Worm (Caenorhabditis elegans) whole organism, L1 larva: ENCODE measurements around the gene acds-10.

Source experiments
- ceh-63 ChIP-seq: fragments of 200-800 bp; sonication (Bioruptor generic); optimal IDR thresholded peaks from 2 replicates; lab custom pipeline; 2018; ENCODE audit warnings: mild to moderate bottlenecking, missing genetic modification characterization, missing compliant biosample characterization
- efl-1 ChIP-seq, 4 experiments: fragments of 150-350 bp; optimal IDR thresholded peaks in 3 of 4; peaks in 1 of 4; 1 replicate in 1 of 4; 2 replicates in 3 of 4; lab custom pipeline; 2014; ENCODE audit warnings: missing biosample characterization in 2 of 4, missing genetic modification characterization in 2 of 4, missing genetic modification reagents in 2 of 4
- fkh-10 ChIP-seq: sonication (generic microtip); optimal IDR thresholded peaks from 2 replicates; lab custom pipeline; 2017; ENCODE audit warnings: missing biosample characterization, missing genetic modification reagents, missing genetic modification characterization
- fos-1 ChIP-seq: fragments of 150-350 bp; optimal IDR thresholded peaks from 2 replicates; lab custom pipeline; 2014; ENCODE audit warnings: missing biosample characterization, missing genetic modification characterization
- hlh-4 ChIP-seq: sonication (generic microtip); optimal IDR thresholded peaks from 2 replicates; lab custom pipeline; 2016; ENCODE audit warnings: mild to moderate bottlenecking, missing genetic modification characterization, missing compliant biosample characterization
- hpl-2 ChIP-seq: fragments of 150-350 bp; optimal IDR thresholded peaks from 2 replicates; lab custom pipeline; 2014; ENCODE audit warnings: missing biosample characterization, missing genetic modification reagents, missing genetic modification characterization
- lin-15B ChIP-seq: fragments of 150-350 bp; sonication (generic microtip); optimal IDR thresholded peaks from 3 replicates; lab custom pipeline; 2014; ENCODE audit warnings: missing biosample characterization, missing genetic modification characterization
- nhr-20 ChIP-seq: sonication (generic microtip); optimal IDR thresholded peaks from 2 replicates; lab custom pipeline; 2016; ENCODE audit warnings: mild to moderate bottlenecking, missing genetic modification characterization, missing compliant biosample characterization
- nhr-28 ChIP-seq: fragments of 150-350 bp; optimal IDR thresholded peaks from 2 replicates; lab custom pipeline; 2014; ENCODE audit warnings: missing biosample characterization, missing genetic modification characterization
- nhr-47 ChIP-seq: sonication (generic microtip); optimal IDR thresholded peaks from 2 replicates; lab custom pipeline; 2016; ENCODE audit warnings: mild to moderate bottlenecking, missing genetic modification characterization, moderate library complexity, missing compliant biosample characterization
- nhr-77 ChIP-seq: fragments of 150-350 bp; optimal IDR thresholded peaks from 2 replicates; lab custom pipeline; 2014; ENCODE audit warnings: missing biosample characterization, missing genetic modification characterization
- nhr-85 ChIP-seq: sonication (generic microtip); peaks from one replicate; lab custom pipeline; 2016; ENCODE audit warnings: missing genetic modification characterization, inconsistent platforms, missing compliant biosample characterization
- pag-3 ChIP-seq: sonication (generic microtip); optimal IDR thresholded peaks from 2 replicates; lab custom pipeline; 2017; ENCODE audit warnings: missing genetic modification characterization, mild to moderate bottlenecking, missing compliant biosample characterization, antibody characterized with exemption, borderline replicate concordance; ENCODE audit not compliant: insufficient read depth
- snu-23 ChIP-seq: sonication (generic microtip); optimal IDR thresholded peaks from 2 replicates; lab custom pipeline; 2016; ENCODE audit warnings: missing genetic modification characterization, missing compliant biosample characterization
- sup-37 ChIP-seq: fragments of 200-800 bp; sonication (Bioruptor generic); optimal IDR thresholded peaks from 2 replicates; lab custom pipeline; 2018; ENCODE audit warnings: mild to moderate bottlenecking, missing genetic modification characterization, missing compliant biosample characterization
- unc-30 ChIP-seq: sonication (generic microtip); optimal IDR thresholded peaks from 2 replicates; lab custom pipeline; 2017; ENCODE audit warnings: missing biosample characterization, missing genetic modification characterization
- unc-62 ChIP-seq: fragments of 150-350 bp; optimal IDR thresholded peaks from 2 replicates; lab custom pipeline; 2014; ENCODE audit warnings: missing biosample characterization, missing genetic modification reagents, missing genetic modification characterization
- unc-98 ChIP-seq: fragments of 200-800 bp; sonication (Bioruptor generic); IDR thresholded peaks from 2 replicates; pipeline ENCODE4 v1.3.6; 2022; ENCODE audit warnings: missing genetic modification characterization, missing compliant biosample characterization

Gene acds-10

DNA sequence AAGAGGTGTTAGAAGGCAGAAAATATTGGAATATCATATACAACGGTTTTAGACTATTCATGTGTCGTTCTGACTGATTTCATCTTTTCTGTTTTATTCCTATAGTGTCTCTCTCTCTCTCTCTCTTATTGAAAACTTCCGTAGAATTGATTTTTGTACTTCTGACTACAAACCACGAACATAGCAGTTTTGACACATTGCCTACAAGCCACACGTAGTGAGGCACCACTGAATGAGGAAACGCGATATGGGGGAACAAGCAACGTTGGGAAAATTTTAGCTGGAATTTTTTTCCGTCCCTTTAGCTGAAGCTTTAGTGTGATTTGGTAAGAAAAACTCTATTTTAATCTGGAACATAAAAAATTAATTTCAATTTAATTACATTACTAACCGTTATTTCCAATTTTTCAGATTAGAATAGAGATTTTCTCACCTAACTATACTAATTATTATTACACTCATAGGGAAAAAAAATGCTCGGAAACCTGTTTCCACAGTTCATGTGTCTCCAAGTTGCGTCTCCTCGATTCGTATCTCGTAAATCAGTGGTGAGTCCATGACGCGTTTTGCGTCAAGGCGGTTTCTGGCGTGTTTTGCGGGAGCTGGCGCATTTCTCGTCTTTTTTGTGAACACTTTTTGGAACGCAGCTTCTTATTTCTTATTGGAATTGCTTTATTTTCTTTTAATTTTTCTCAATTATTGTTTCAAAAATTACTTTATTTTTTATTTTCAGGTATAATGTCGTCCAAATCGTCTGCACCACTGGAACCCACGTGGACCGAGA, 43.1 kb downstream of the acds-10 start, which contains the start of the genes nhr-142 and F44E7.9 (continued):
- no peak for TF ChIP-seq hlh-4
- TF ChIP-seq nhr-77 (tag; lab: Kevin White, UChicago): peak; percentile 71
- TF ChIP-seq fos-1 (tag; lab: Kevin White, UChicago): peak; percentile 75
- peak; percentile 38 for TF ChIP-seq pag-3 (tag; lab: Kevin White, UChicago)
- peak; percentile 90 for TF ChIP-seq nhr-20 (tag; lab: Kevin White, UChicago)
- no peak for TF ChIP-seq unc-62 (GFP tag; lab: Kevin White, UChicago)
- no peak for TF ChIP-seq unc-98 (GFP tag; lab: Robert Waterston, UW)
- peak; percentile 76 for TF ChIP-seq lin-15B
- TF ChIP-seq unc-30 (tag; lab: Kevin White, UChicago): no peak

DNA sequence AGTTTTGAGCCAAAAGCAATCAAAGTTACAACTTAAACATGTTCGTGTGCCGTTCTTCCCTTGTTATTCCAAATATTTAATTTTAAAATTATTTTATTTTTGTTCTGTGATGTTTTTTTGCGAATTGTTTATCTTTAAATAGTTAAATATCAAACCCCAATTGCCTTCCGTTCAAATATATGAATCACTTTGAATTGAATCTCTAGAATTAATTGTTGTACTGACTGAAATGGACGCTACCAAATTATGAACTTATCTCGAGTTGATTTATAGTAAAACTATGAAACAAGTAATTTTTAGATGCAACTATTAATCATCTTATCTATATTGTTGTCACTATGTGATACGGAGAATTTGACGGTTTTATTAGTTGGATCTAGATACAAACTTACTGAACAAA, 44.4 kb downstream of the acds-10 start, which contains the start of gene ZC250.2:
Gene ZC250.2, plus strand, starts transcription at position 301 of the 400 bp plus-strand sequence.
- TF ChIP-seq fkh-10 (no peak), unc-98 (GFP tag; lab: Robert Waterston, UW) (no peak), nhr-28 (tag; lab: Kevin White, UChicago) (no peak), nhr-85 (tag; lab: Kevin White, UChicago) (peak; percentile 48), hpl-2 (no peak)

ce11 chrV:5798132-5798531, 50.5 kb downstream of the acds-10 start, which contains the start of gene nstp-3:
TSS of gene nstp-3 (minus strand) at chrV:5798232.
- TF ChIP-seq hlh-4: no peak
- no peak for TF ChIP-seq sup-37 (GFP tag; lab: Kevin White, UChicago)
- no peak for TF ChIP-seq snu-23 (GFP tag; lab: Kevin White, UChicago)

- TF ChIP-seq nhr-47 (no peak), ceh-63 (GFP tag; lab: Kevin White, UChicago) (no peak), fkh-10 (no peak), efl-1 (optimal IDR thresholded peaks at IDR 0.05; lab: Kevin White, UChicago) (no peak), efl-1 (GFP tag; optimal IDR thresholded peaks at IDR 0.05 in 1 of 2; lab: Kevin White, UChicago) (peak in 1 of 2 experiments; percentile 89)
- TF ChIP-seq, all 84 proteins: peak for 1
Observed at ce11 chrV:5799373-5799772, 51.8 kb downstream of the acds-10 start, which contains the start of gene cyn-17. TSS of gene cyn-17 (plus strand) at chrV:5799673.
